Worm (Caenorhabditis elegans) whole organism, late embryonic: Measurements from ENCODE around the gene Y82E9BL.12.

ENCODE experiments used
- ama-1 ChIP-seq: fragments of 150-350 bp; optimal IDR thresholded peaks from 2 replicates; lab custom pipeline; 2014
- ceh-9 ChIP-seq: sonication (generic microtip); optimal IDR thresholded peaks from 2 replicates; lab custom pipeline; 2016; ENCODE audit warnings: mild to moderate bottlenecking, missing genetic modification characterization, inconsistent platforms, missing compliant biosample characterization
- hlh-30 ChIP-seq: sonication (generic microtip); optimal IDR thresholded peaks from 2 replicates; lab custom pipeline; 2017; ENCODE audit warnings: antibody characterized with exemption, missing genetic modification characterization, missing compliant biosample characterization; ENCODE audit not compliant: insufficient read depth
- rnt-1 ChIP-seq: sonication (generic microtip); optimal IDR thresholded peaks from 2 replicates; lab custom pipeline; 2016; ENCODE audit warnings: missing genetic modification characterization, missing compliant biosample characterization

DNA sequence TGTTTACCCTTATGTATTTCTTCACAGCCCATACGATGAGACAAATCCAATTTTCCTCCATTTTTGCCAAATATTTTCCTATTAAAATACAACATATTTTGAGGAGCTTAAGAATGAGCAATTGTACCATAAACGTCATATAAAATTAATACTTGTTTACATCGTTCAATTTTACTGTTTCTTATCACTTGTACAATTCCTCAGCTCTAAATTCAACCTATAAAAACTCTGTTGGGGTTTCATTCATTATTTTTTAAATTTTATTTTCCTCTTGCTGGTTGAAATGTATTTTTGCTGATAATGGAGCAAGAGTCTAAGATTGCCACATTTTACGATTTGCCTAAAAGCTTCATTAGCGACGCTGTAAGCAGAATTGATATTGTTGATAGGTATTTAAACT lies 5.6 kb upstream of the Y82E9BL.12 start, which contains the start of gene fbxa-75:
- TF ChIP-seq hlh-30 (tag; lab: Kevin White, UChicago) (no peak), rnt-1 (no peak), ceh-9 (no peak), ama-1 (lab: Kevin White, UChicago) (no peak)
